Worm (Caenorhabditis elegans) whole organism, L2 larva: ENCODE measurements around the gene osgn-1.

Experiments used
- aly-2 ChIP-seq: fragments of 150-350 bp; optimal IDR thresholded peaks from 2 replicates; lab custom pipeline; 2014; ENCODE audit warnings: missing biosample characterization, missing genetic modification characterization
- ama-1 ChIP-seq: fragments of 150-350 bp; optimal IDR thresholded peaks from 2 replicates; lab custom pipeline; 2018; ENCODE audit warnings: inconsistent platforms
- blmp-1 ChIP-seq: sonication (generic microtip); optimal IDR thresholded peaks from 2 replicates; lab custom pipeline; 2017; ENCODE audit warnings: missing genetic modification characterization, mild to moderate bottlenecking, missing compliant biosample characterization, antibody characterized with exemption, moderate library complexity; ENCODE audit not compliant: insufficient read depth
- ceh-16 ChIP-seq: fragments of 150-350 bp; optimal IDR thresholded peaks from 2 replicates; lab custom pipeline; 2014; ENCODE audit warnings: missing biosample characterization, missing genetic modification characterization
- elt-3 ChIP-seq: sonication (generic microtip); optimal IDR thresholded peaks from 2 replicates; lab custom pipeline; 2017; ENCODE audit warnings: missing biosample characterization, missing genetic modification characterization
- gmeb-1 ChIP-seq: fragments of 150-350 bp; optimal IDR thresholded peaks from 2 replicates; lab custom pipeline; 2014; ENCODE audit warnings: missing biosample characterization, missing genetic modification characterization
- lin-13 ChIP-seq: fragments of 150-350 bp; optimal IDR thresholded peaks from 2 replicates; lab custom pipeline; 2014; ENCODE audit warnings: missing biosample characterization, missing genetic modification reagents, missing genetic modification characterization
- lsy-2 ChIP-seq, 2 experiments: fragments of 150-350 bp in 1 of 2; sonication (generic microtip) in 1 of 2; optimal IDR thresholded peaks; 2 replicates each; lab custom pipeline; 2014 to 2017; ENCODE audit warnings: missing biosample characterization in 2 of 2, missing genetic modification characterization in 2 of 2
- nhr-11 ChIP-seq: fragments of 150-350 bp; optimal IDR thresholded peaks from 2 replicates; lab custom pipeline; 2014; ENCODE audit warnings: missing biosample characterization, missing genetic modification characterization
- nhr-12 ChIP-seq: fragments of 150-350 bp; optimal IDR thresholded peaks from 2 replicates; lab custom pipeline; 2014; ENCODE audit warnings: missing biosample characterization, missing genetic modification characterization
- nhr-237 ChIP-seq: fragments of 150-350 bp; optimal IDR thresholded peaks from 2 replicates; lab custom pipeline; 2014; ENCODE audit warnings: missing biosample characterization, missing genetic modification characterization
- skn-1 ChIP-seq: sonication (generic microtip); optimal IDR thresholded peaks from 2 replicates; lab custom pipeline; 2017; ENCODE audit warnings: missing biosample characterization, missing genetic modification characterization
- ztf-11 ChIP-seq: sonication (generic microtip); optimal IDR thresholded peaks from 2 replicates; lab custom pipeline; 2017; ENCODE audit warnings: missing biosample characterization, missing genetic modification characterization
- ztf-4 ChIP-seq: fragments of 150-350 bp; optimal IDR thresholded peaks from 2 replicates; lab custom pipeline; 2014; ENCODE audit warnings: missing biosample characterization, missing genetic modification characterization

DNA sequence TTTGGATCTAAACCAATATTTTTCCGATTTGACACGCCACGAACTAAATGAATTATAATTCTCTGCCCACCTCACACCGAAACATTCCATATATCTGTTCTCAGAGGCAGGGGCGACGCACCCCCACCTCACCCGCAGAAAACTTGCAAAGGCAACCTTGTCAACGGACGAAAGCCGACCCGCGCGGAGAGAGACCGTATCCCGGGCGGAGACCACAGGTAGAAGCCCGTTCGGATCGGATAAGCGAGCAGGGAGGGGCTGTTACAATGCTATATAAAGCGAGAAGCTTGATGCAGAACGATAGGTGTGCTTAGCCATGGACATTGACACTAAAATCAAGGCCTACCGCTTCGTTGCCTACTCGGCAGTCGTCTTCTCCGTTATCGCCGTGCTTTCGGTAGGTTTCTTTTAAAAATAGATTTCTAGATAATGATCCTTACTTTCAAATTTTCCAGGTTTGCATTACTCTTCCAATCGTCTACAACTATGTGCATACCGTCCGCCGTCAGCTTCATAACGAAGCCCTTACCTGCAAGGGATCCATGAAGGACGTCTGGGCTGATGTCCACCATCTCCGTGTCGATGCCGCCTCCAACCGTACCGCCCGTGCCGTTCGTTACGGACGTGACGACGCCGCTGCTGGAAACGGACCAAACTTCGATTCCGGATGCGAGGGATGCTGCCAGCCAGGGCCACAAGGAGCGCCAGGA lies 28.3 kb downstream of the osgn-1 start, which contains the start of the genes zipt-2.2 and dpy-13:
- TF ChIP-seq gmeb-1 (no peak), aly-2 (tag; lab: Kevin White, UChicago) (no peak), lsy-2 (tag; optimal IDR thresholded peaks at IDR 0.05; lab: Kevin White, UChicago) (no peak), nhr-11 (no peak), nhr-237 (no peak), ama-1 (lab: Kevin White, UChicago) (peak; percentile 87), nhr-12 (tag; lab: Kevin White, UChicago) (no peak), ztf-11 (tag; lab: Kevin White, UChicago) (no peak), ceh-16 (no peak), skn-1 (tag; lab: Kevin White, UChicago) (no peak), ztf-4 (tag; lab: Kevin White, UChicago) (no peak), lin-13 (GFP tag; lab: Kevin White, UChicago) (no peak), blmp-1 (tag; lab: Kevin White, UChicago) (no peak), elt-3 (tag; lab: Kevin White, UChicago) (no peak)
